Fruit fly (Drosophila melanogaster): ENCODE measurements around the gene CG7872.

CG7872 gene

dm6 chrX:15619631-15619960, 41.6 kb downstream of the CG7872 start (continued):
- TF ChIP-seq cato (GFP tag; optimal IDR thresholded peaks at IDR 0.05; ENCODE audit: borderline replicate concordance) = no peak
- TF ChIP-seq hth (optimal IDR thresholded peaks at IDR 0.05) = no peak
- TF ChIP-seq onecut (GFP tag; IDR thresholded peaks at IDR 0.05) = no peak; the same call in 1 of the 2 replicates
- TF ChIP-seq CG4282 (GFP tag; optimal IDR thresholded peaks at IDR 0.05) = no peak

- TF ChIP-seq Taf1 (GFP tag; IDR thresholded peaks at IDR 0.05) (no peak), hth (optimal IDR thresholded peaks at IDR 0.05) (no peak), kay (GFP tag; optimal IDR thresholded peaks at IDR 0.05) (no peak), ken (GFP tag; IDR thresholded peaks at IDR 0.05) (no peak), CG8478 (optimal IDR thresholded peaks at IDR 0.05) (no peak), ci (GFP tag; IDR thresholded peaks at IDR 0.05) (no peak), sna (GFP tag; IDR thresholded peaks at IDR 0.05; ENCODE audit: partially characterized antibody) (no peak), kni (GFP tag; optimal IDR thresholded peaks at IDR 0.05) (no peak), CG12104 (GFP tag; optimal IDR thresholded peaks at IDR 0.05) (no peak), aop (GFP tag; IDR thresholded peaks at IDR 0.05) (no peak), CG4360 (GFP tag; IDR thresholded peaks at IDR 0.05) (peak; percentile 34; the same call in 1 of the 2 replicates), bsh (GFP tag; optimal IDR thresholded peaks at IDR 0.05) (peak in 1 of 2 experiments; percentile 54), NK7.1 (GFP tag; optimal IDR thresholded peaks at IDR 0.05) (no peak), da (GFP tag; optimal IDR thresholded peaks at IDR 0.05) (no peak), cato (GFP tag; optimal IDR thresholded peaks at IDR 0.05; ENCODE audit: borderline replicate concordance) (no peak), pb (GFP tag; optimal IDR thresholded peaks at IDR 0.05) (no peak), Mrtf (GFP tag; IDR thresholded peaks at IDR 0.05) (no peak), CG1529 (GFP tag; optimal IDR thresholded peaks at IDR 0.05) (no peak), lov (optimal IDR thresholded peaks at IDR 0.05) (no peak), lov (GFP tag; IDR thresholded peaks at IDR 0.05) (no peak), row (GFP tag; IDR thresholded peaks at IDR 0.05) (no peak), Drgx (GFP tag; IDR thresholded peaks at IDR 0.05) (peak; percentile 61), Kr (GFP tag; optimal IDR thresholded peaks at IDR 0.05) (no peak), Stat92E (GFP tag; optimal IDR thresholded peaks at IDR 0.05) (no peak), ro (GFP tag; IDR thresholded peaks at IDR 0.05) (no peak), insv (GFP tag; optimal IDR thresholded peaks at IDR 0.05) (no peak), CG6689 (GFP tag; IDR thresholded peaks at IDR 0.05) (no peak), MESR4 (GFP tag; optimal IDR thresholded peaks at IDR 0.05) (no peak), Sin3A (optimal IDR thresholded peaks at IDR 0.05) (no peak), Optix (GFP tag; IDR thresholded peaks at IDR 0.05) (no peak), nom (GFP tag; optimal IDR thresholded peaks at IDR 0.05) (peak; percentile 4), CG11504 (tag; optimal IDR thresholded peaks at IDR 0.05) (peak; percentile 26), Jarid2 (GFP tag; optimal IDR thresholded peaks at IDR 0.05) (no peak), pita (GFP tag; optimal IDR thresholded peaks at IDR 0.05) (no peak), CG7745 (tag; optimal IDR thresholded peaks at IDR 0.05) (no peak), CG14667 (GFP tag; IDR thresholded peaks at IDR 0.05) (no peak), hbn (GFP tag; IDR thresholded peaks at IDR 0.05; ENCODE audit: partially characterized antibody) (no peak), CG16863 (GFP tag; optimal IDR thresholded peaks at IDR 0.05) (no peak), knrl (GFP tag; IDR thresholded peaks at IDR 0.05; ENCODE audit: partially characterized antibody) (no peak), CG8359 (GFP tag; optimal IDR thresholded peaks at IDR 0.05; ENCODE audit: borderline replicate concordance) (peak; percentile 94), Sox100B (GFP tag; optimal IDR thresholded peaks at IDR 0.05) (no peak), Bteb2 (GFP tag; optimal IDR thresholded peaks at IDR 0.05) (no peak), CG7839 (tag; optimal IDR thresholded peaks at IDR 0.05) (no peak), CG15696 (tag; optimal IDR thresholded peaks at IDR 0.05) (no peak), CG7928 (GFP tag; optimal IDR thresholded peaks at IDR 0.05) (no peak)
Measured at dm6 chrX:15620439-15621227, 42.6 kb downstream of the CG7872 start.

Measured in whole organism, embryonic.